Fruit fly (Drosophila melanogaster): ENCODE results near the gene Pp1-13C.

Pp1-13C gene

DNA sequence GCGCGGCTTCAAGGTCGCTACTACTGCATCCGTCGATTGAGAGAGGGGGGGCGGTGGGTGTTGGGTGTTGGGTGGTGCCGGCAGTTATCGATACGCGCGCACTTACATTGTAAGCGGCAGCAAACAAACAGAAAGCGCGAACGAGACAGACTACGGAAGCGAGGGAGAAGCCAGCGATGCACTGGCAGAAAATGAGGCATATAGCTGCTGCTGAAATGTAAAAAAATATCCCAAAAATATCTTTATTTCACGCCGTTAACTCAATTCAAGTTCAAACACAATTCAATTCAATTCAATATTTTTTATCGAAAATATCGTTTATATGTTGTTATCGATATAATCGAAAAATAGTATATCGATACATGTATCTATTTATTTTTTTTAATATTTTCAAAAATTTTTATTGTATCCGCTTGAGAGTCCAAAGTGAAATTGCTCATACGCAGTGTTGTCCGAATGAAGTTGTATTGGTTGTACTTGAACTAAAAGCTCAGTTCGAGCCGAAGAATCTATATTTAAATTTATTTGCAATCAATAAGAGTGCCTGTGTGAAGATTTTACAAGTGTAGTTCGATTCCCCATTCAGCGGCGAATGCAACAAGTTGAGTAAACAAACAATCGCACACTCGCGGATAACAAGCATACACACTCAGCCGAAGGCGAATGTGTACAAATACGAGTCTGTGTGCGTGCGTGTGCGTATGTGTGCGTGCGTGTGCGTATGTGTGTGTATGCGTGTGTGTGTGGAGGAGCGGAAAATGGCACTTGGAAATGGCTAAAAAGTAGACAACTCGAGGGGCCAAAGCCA, 48.6 kb downstream of the Pp1-13C start:
- TF ChIP-seq br (GFP tag; optimal IDR thresholded peaks at IDR 0.05) (no peak), CG9705 (GFP tag; optimal IDR thresholded peaks at IDR 0.05) (no peak), jim (GFP tag; optimal IDR thresholded peaks at IDR 0.05) (no peak), lola (GFP tag; optimal IDR thresholded peaks at IDR 0.05) (no peak), Rel (GFP tag; optimal IDR thresholded peaks at IDR 0.05) (no peak), Rel (tag; optimal IDR thresholded peaks at IDR 0.05) (no peak), N (GFP tag; optimal IDR thresholded peaks at IDR 0.05) (peak; percentile 46), pan (optimal IDR thresholded peaks at IDR 0.05) (peak; percentile 73), ey (GFP tag; optimal IDR thresholded peaks at IDR 0.05) (no peak), HLH106 (tag; optimal IDR thresholded peaks at IDR 0.05) (peak; percentile 20), dl (GFP tag; optimal IDR thresholded peaks at IDR 0.05; ENCODE audit: insufficient read depth in 1 of 2, partially characterized antibody in 2 of 2) (no peak), h (GFP tag; optimal IDR thresholded peaks at IDR 0.05) (no peak), Jra (GFP tag; optimal IDR thresholded peaks at IDR 0.05) (no peak), Sp1 (GFP tag; optimal IDR thresholded peaks at IDR 0.05) (peak; percentile 5), dmrt93B (GFP tag; optimal IDR thresholded peaks at IDR 0.05) (no peak), fru (GFP tag; optimal IDR thresholded peaks at IDR 0.05) (no peak), Hr78 (GFP tag; optimal IDR thresholded peaks at IDR 0.05) (no peak), usp (GFP tag; optimal IDR thresholded peaks at IDR 0.05) (no peak), sv (GFP tag; optimal IDR thresholded peaks at IDR 0.05) (no peak), foxo (GFP tag; optimal IDR thresholded peaks at IDR 0.05) (peak in 1 of 2 experiments; percentile 17), Dfd (GFP tag; optimal IDR thresholded peaks at IDR 0.05) (peak; percentile 98), rgr (GFP tag; optimal IDR thresholded peaks at IDR 0.05) (no peak)

DNA sequence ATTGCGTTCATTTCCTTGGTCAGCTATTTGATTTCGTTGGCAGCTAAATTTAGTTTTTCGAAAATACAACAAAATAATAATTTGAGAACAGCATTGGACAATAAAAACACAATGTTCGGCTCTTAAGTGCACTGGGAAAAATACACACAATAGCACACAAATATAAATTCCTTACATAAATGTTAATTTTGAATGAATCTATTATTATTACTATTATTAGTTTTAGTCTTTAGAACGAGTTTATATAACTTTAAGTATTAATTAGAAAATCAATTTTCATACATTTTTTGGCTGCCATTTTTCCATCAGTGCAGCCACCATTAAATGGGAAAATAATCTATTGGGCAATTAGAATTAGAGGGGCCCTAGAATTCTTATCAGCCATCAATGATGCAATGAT, 50.9 kb downstream of the Pp1-13C start:
- no peak for TF ChIP-seq lola (GFP tag; optimal IDR thresholded peaks at IDR 0.05)
- TF ChIP-seq psq (GFP tag; optimal IDR thresholded peaks at IDR 0.05): no peak
- TF ChIP-seq ey (GFP tag; optimal IDR thresholded peaks at IDR 0.05): no peak
- no peak for TF ChIP-seq CG9705 (GFP tag; optimal IDR thresholded peaks at IDR 0.05)
- TF ChIP-seq Hr78 (GFP tag; optimal IDR thresholded peaks at IDR 0.05): no peak
- TF ChIP-seq Sp1 (GFP tag; optimal IDR thresholded peaks at IDR 0.05): no peak
- no peak for TF ChIP-seq Hr83 (GFP tag; optimal IDR thresholded peaks at IDR 0.05; ENCODE audit: poor library complexity, severe bottlenecking)
- no peak for TF ChIP-seq Hnf4 (GFP tag; optimal IDR thresholded peaks at IDR 0.05)
- TF ChIP-seq jim (GFP tag; optimal IDR thresholded peaks at IDR 0.05): no peak
- TF ChIP-seq Rel (GFP tag; optimal IDR thresholded peaks at IDR 0.05): no peak
- TF ChIP-seq Rel (tag; optimal IDR thresholded peaks at IDR 0.05): no peak
- TF ChIP-seq woc (GFP tag; optimal IDR thresholded peaks at IDR 0.05): no peak
- TF ChIP-seq rgr (GFP tag; optimal IDR thresholded peaks at IDR 0.05): no peak
- no peak for TF ChIP-seq pan (optimal IDR thresholded peaks at IDR 0.05)
- no peak for TF ChIP-seq CG32264 (GFP tag; optimal IDR thresholded peaks at IDR 0.05)
- TF ChIP-seq Mio (GFP tag; optimal IDR thresholded peaks at IDR 0.05): no peak
- TF ChIP-seq usp (GFP tag; optimal IDR thresholded peaks at IDR 0.05): no peak
- no peak for TF ChIP-seq fru (GFP tag; optimal IDR thresholded peaks at IDR 0.05)
- no peak for TF ChIP-seq HLH106 (tag; optimal IDR thresholded peaks at IDR 0.05)
- no peak for TF ChIP-seq dl (GFP tag; optimal IDR thresholded peaks at IDR 0.05; ENCODE audit: insufficient read depth in 1 of 2, partially characterized antibody in 2 of 2)
- TF ChIP-seq GATAd (GFP tag; optimal IDR thresholded peaks at IDR 0.05): no peak

Measured in whole organism, wandering third instar larva.